Worm (Caenorhabditis elegans) whole organism, young adult: Measurements from ENCODE around the gene ins-34.

Experiments
- B0019.2 ChIP-seq: fragments of 200-800 bp; sonication (Bioruptor generic); conservative IDR thresholded peaks from 2 replicates; pipeline ENCODE4 v1.3.6; 2022; ENCODE audit warnings: missing genetic modification reagents, missing genetic modification characterization, missing compliant biosample characterization
- F55B11.4 ChIP-seq: sonication (generic microtip); optimal IDR thresholded peaks from 2 replicates; lab custom pipeline; 2016; ENCODE audit warnings: missing compliant biosample characterization, missing genetic modification characterization, borderline replicate concordance; ENCODE audit not compliant: insufficient read depth
- K12H6.12 ChIP-seq: fragments of 200-800 bp; sonication (Bioruptor generic); optimal IDR thresholded peaks from 2 replicates; lab custom pipeline; 2018; ENCODE audit warnings: mild to moderate bottlenecking, missing genetic modification characterization, missing compliant biosample characterization
- ZK185.1 ChIP-seq: sonication (generic microtip); optimal IDR thresholded peaks from 2 replicates; lab custom pipeline; 2016; ENCODE audit warnings: mild to moderate bottlenecking, missing genetic modification characterization, missing compliant biosample characterization; ENCODE audit not compliant: poor library complexity, severe bottlenecking
- egl-18 ChIP-seq: fragments of 200-800 bp; sonication (Bioruptor generic); IDR thresholded peaks from 2 replicates; pipeline ENCODE4 v1.3.6; 2022; ENCODE audit warnings: missing genetic modification reagents, missing genetic modification characterization, missing compliant biosample characterization
- let-607 ChIP-seq, 2 experiments: fragments of 200-800 bp in 1 of 2; sonication (Bioruptor generic) in 1 of 2; sonication (generic microtip) in 1 of 2; optimal IDR thresholded peaks; 2 replicates each; lab custom pipeline; 2016 to 2018; ENCODE audit warnings: mild to moderate bottlenecking in 2 of 2, missing compliant biosample characterization in 2 of 2, missing genetic modification characterization in 2 of 2, moderate library complexity in 2 of 2, missing genotype in 1 of 2
- madf-10 ChIP-seq: sonication (generic microtip); optimal IDR thresholded peaks from 2 replicates; lab custom pipeline; 2016; ENCODE audit warnings: mild to moderate bottlenecking, missing genetic modification characterization, missing compliant biosample characterization
- mcd-1 ChIP-seq: fragments of 200-800 bp; sonication (Bioruptor generic); IDR thresholded peaks from 2 replicates; pipeline ENCODE4 v1.3.6; 2022; ENCODE audit warnings: missing genetic modification reagents, missing genetic modification characterization, missing compliant biosample characterization
- sdz-38 ChIP-seq: sonication (generic microtip); optimal IDR thresholded peaks from 2 replicates; lab custom pipeline; 2016; ENCODE audit warnings: missing genotype, missing genetic modification characterization, missing compliant biosample characterization
- snpc-3.4 ChIP-seq: sonication (generic microtip); optimal IDR thresholded peaks from 2 replicates; lab custom pipeline; 2017; ENCODE audit warnings: missing genetic modification characterization, mild to moderate bottlenecking, missing compliant biosample characterization, antibody characterized with exemption, moderate library complexity, missing genotype, missing genetic modification reagents
- unc-130 ChIP-seq: sonication (generic microtip); optimal IDR thresholded peaks from 2 replicates; lab custom pipeline; 2016; ENCODE audit warnings: missing genetic modification reagents, missing genetic modification characterization, missing compliant biosample characterization

- no peak for TF ChIP-seq B0019.2 (GFP tag; lab: Robert Waterston, UW)
- TF ChIP-seq K12H6.12 (tag; lab: Kevin White, UChicago) = no peak
- TF ChIP-seq egl-18 (GFP tag; lab: Robert Waterston, UW) = no peak
- TF ChIP-seq let-607 (tag; optimal IDR thresholded peaks at IDR 0.05; lab: Kevin White, UChicago) = no peak
- TF ChIP-seq madf-10 (tag; lab: Kevin White, UChicago) = no peak
- no peak for TF ChIP-seq snpc-3.4 (tag; lab: Kevin White, UChicago)
- no peak for TF ChIP-seq ZK185.1 (tag; lab: Kevin White, UChicago)
- TF ChIP-seq sdz-38 = no peak
- TF ChIP-seq F55B11.4 (tag; lab: Kevin White, UChicago) = no peak
- no peak for TF ChIP-seq unc-130 (GFP tag; lab: Kevin White, UChicago)
- no peak for TF ChIP-seq mcd-1
These were observed 15.1 kb upstream of the ins-34 start, which contains the start of gene noah-2 for ce11 chrIV:14091242-14091641.
